Fruit fly (Drosophila melanogaster) whole organism, pupa: ENCODE measurements around the gene Usp47.

Experiments used
- CG10348 ChIP-seq: fragments of 200-800 bp; sonication (Bioruptor generic); IDR thresholded peaks from 2 replicates; pipeline ENCODE4 v1.3.6; 2022; ENCODE audit warnings: missing biosample characterization, missing genetic modification characterization
- CG12605 ChIP-seq: fragments of 200-800 bp; sonication (Bioruptor generic); IDR thresholded peaks from 2 replicates; pipeline ENCODE4 v1.3.6; 2022; ENCODE audit warnings: missing biosample characterization, missing genetic modification characterization
- CG17806 ChIP-seq: fragments of 200-800 bp; sonication (Bioruptor generic); optimal IDR thresholded peaks from 2 replicates; lab custom pipeline; 2018; ENCODE audit warnings: missing biosample characterization, mild to moderate bottlenecking, missing genetic modification characterization, moderate library complexity
- CG34367 ChIP-seq: fragments of 200-800 bp; sonication (Bioruptor generic); optimal IDR thresholded peaks from 2 replicates; lab custom pipeline; 2018; ENCODE audit warnings: missing biosample characterization, mild to moderate bottlenecking, missing genetic modification characterization
- CG8301 ChIP-seq: fragments of 200-800 bp; sonication (Bioruptor generic); optimal IDR thresholded peaks from 2 replicates; lab custom pipeline; 2018; ENCODE audit warnings: missing biosample characterization, mild to moderate bottlenecking, missing genetic modification characterization
- D1 ChIP-seq: fragments of 200-800 bp; sonication (Bioruptor generic); optimal IDR thresholded peaks from 2 replicates; lab custom pipeline; 2018; ENCODE audit warnings: missing biosample characterization, mild to moderate bottlenecking, missing genetic modification characterization, moderate library complexity
- EcR ChIP-seq: fragments of 200-800 bp; sonication (Bioruptor generic); optimal IDR thresholded peaks from 3 replicates; lab custom pipeline; 2019; ENCODE audit warnings: missing biosample characterization, missing genetic modification characterization, mild to moderate bottlenecking, moderate library complexity, missing genetic modification reagents
- Pif1A ChIP-seq: fragments of 200-800 bp; sonication (Bioruptor generic); optimal IDR thresholded peaks from 3 replicates; lab custom pipeline; 2016; ENCODE audit warnings: missing biosample characterization, missing genetic modification characterization
- Pif1B ChIP-seq: fragments of 200-800 bp; sonication (Bioruptor generic); optimal IDR thresholded peaks from 3 replicates; lab custom pipeline; 2016; ENCODE audit warnings: missing biosample characterization, missing genetic modification characterization
- Snoo ChIP-seq: fragments of 200-800 bp; sonication (Bioruptor generic); optimal IDR thresholded peaks from 3 replicates; lab custom pipeline; 2017; ENCODE audit warnings: missing biosample characterization, mild to moderate bottlenecking, missing genetic modification characterization, inconsistent platforms
- gl ChIP-seq: fragments of 200-800 bp; sonication (Bioruptor generic); optimal IDR thresholded peaks from 2 replicates; lab custom pipeline; 2018; ENCODE audit warnings: missing biosample characterization, mild to moderate bottlenecking, missing genetic modification characterization

DNA sequence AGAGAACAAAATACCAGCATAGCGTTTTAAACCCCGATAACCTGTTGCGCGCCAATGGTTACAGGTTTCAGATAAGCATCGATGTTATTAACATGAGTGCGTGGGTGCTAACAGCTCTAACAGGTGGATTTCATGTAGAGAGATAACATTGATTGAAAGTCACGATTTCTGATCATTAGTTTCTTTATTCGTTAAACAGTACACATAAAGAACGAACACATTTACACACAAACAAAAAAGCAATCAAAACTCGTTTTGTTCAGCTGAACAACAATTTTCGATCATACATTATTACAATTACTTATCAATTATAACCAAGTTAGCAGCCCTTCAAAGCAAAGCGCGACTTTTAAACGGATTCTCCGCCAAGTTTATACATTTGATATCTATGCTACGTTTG is 36.9 kb downstream of the Usp47 start:
- TF ChIP-seq Pif1A: no peak
- TF ChIP-seq CG8301 (tag; lab: Kevin White, UChicago): no peak
- no peak for TF ChIP-seq EcR
- TF ChIP-seq CG10348 (GFP tag; lab: Robert Waterston, UW): no peak
- no peak for TF ChIP-seq Pif1B (GFP tag; lab: Kevin White, UChicago)
- peak; percentile 18 for TF ChIP-seq CG17806 (tag; lab: Kevin White, UChicago)
- TF ChIP-seq D1 (tag; lab: Kevin White, UChicago): no peak
- TF ChIP-seq CG34367: no peak
- peak; percentile 67 for TF ChIP-seq CG12605
- no peak for TF ChIP-seq gl (tag; lab: Kevin White, UChicago)
- TF ChIP-seq Snoo (tag; lab: Kevin White, UChicago): no peak
